Worm (Caenorhabditis elegans) whole organism, L3 larva: Measurements from ENCODE around the gene F54C9.14.
A peak's percentile ranks its signal among the peaks of the same experiment; 100 is the strongest.

Source experiments
- R02D3.7 ChIP-seq: fragments of 150-350 bp; optimal IDR thresholded peaks from 2 replicates; lab custom pipeline; 2014; ENCODE audit warnings: missing biosample characterization, missing genetic modification characterization
- ZK546.5 ChIP-seq: sonication (generic microtip); optimal IDR thresholded peaks from 2 replicates; lab custom pipeline; 2017; ENCODE audit warnings: missing biosample characterization, missing genetic modification characterization
- aly-2 ChIP-seq: fragments of 150-350 bp; optimal IDR thresholded peaks from 2 replicates; lab custom pipeline; 2014; ENCODE audit warnings: missing biosample characterization, missing genetic modification characterization
- ama-1 ChIP-seq: fragments of 150-350 bp; optimal IDR thresholded peaks from 2 replicates; lab custom pipeline; 2018
- ceh-16 ChIP-seq: sonication (generic microtip); optimal IDR thresholded peaks from 2 replicates; lab custom pipeline; 2017; ENCODE audit warnings: missing biosample characterization, missing genetic modification characterization
- ceh-28 ChIP-seq: fragments of 150-350 bp; optimal IDR thresholded peaks from 2 replicates; lab custom pipeline; 2014; ENCODE audit warnings: missing biosample characterization, missing genetic modification reagents, missing genetic modification characterization
- ceh-82 ChIP-seq: fragments of 150-350 bp; optimal IDR thresholded peaks from 2 replicates; lab custom pipeline; 2014; ENCODE audit warnings: missing biosample characterization, missing genetic modification characterization
- ceh-9 ChIP-seq: sonication (generic microtip); optimal IDR thresholded peaks from 2 replicates; lab custom pipeline; 2018; ENCODE audit warnings: missing biosample characterization, missing genetic modification characterization
- daf-12 ChIP-seq: fragments of 150-350 bp; optimal IDR thresholded peaks from 2 replicates; lab custom pipeline; 2014; ENCODE audit warnings: missing biosample characterization, missing genetic modification reagents, missing genetic modification characterization
- egl-27 ChIP-seq: sonication (generic microtip); optimal IDR thresholded peaks from 4 replicates; lab custom pipeline; 2017; ENCODE audit warnings: missing biosample characterization, missing genetic modification reagents, missing genetic modification characterization
- egl-5 ChIP-seq: fragments of 150-350 bp; optimal IDR thresholded peaks from 2 replicates; lab custom pipeline; 2017; ENCODE audit warnings: missing biosample characterization, missing genetic modification reagents, missing genetic modification characterization, inconsistent platforms
- elt-1 ChIP-seq: fragments of 150-350 bp; optimal IDR thresholded peaks from 2 replicates; lab custom pipeline; 2014; ENCODE audit warnings: missing biosample characterization, missing genetic modification characterization
- elt-2 ChIP-seq: sonication (generic microtip); optimal IDR thresholded peaks from 2 replicates; lab custom pipeline; 2016; ENCODE audit warnings: missing genetic modification reagents, mild to moderate bottlenecking, missing genetic modification characterization, missing compliant biosample characterization
- elt-3 ChIP-seq, 3 experiments: fragments of 150-350 bp in 1 of 3; sonication (generic microtip) in 2 of 3; optimal IDR thresholded peaks; 2 replicates in 2 of 3; 4 replicates in 1 of 3; lab custom pipeline; 2014 to 2017; ENCODE audit warnings: missing biosample characterization in 3 of 3, missing genetic modification characterization in 3 of 3
- eor-1 ChIP-seq, 2 experiments: fragments of 150-350 bp; optimal IDR thresholded peaks; 2 replicates each; lab custom pipeline; 2014 to 2018; ENCODE audit warnings: missing biosample characterization in 2 of 2, missing genetic modification characterization in 2 of 2
- fkh-10 ChIP-seq: sonication (generic microtip); optimal IDR thresholded peaks from 2 replicates; lab custom pipeline; 2017; ENCODE audit warnings: missing biosample characterization, missing genetic modification reagents, missing genetic modification characterization
- fkh-2 ChIP-seq: fragments of 150-350 bp; optimal IDR thresholded peaks from 2 replicates; lab custom pipeline; 2014; ENCODE audit warnings: missing biosample characterization, missing genetic modification reagents, missing genetic modification characterization
- fos-1 ChIP-seq: fragments of 150-350 bp; optimal IDR thresholded peaks from 2 replicates; lab custom pipeline; 2014; ENCODE audit warnings: missing biosample characterization, missing genetic modification characterization
- hmg-11 ChIP-seq: sonication (generic microtip); optimal IDR thresholded peaks from 2 replicates; lab custom pipeline; 2016; ENCODE audit warnings: missing genetic modification characterization, missing compliant biosample characterization
- jun-1 ChIP-seq: fragments of 150-350 bp; optimal IDR thresholded peaks from 2 replicates; lab custom pipeline; 2014; ENCODE audit warnings: missing biosample characterization, missing genetic modification reagents, missing genetic modification characterization
- lin-15B ChIP-seq: fragments of 150-350 bp; optimal IDR thresholded peaks from 2 replicates; lab custom pipeline; 2014; ENCODE audit warnings: missing biosample characterization, missing genetic modification characterization
- lin-39 ChIP-seq: fragments of 150-350 bp; optimal IDR thresholded peaks from 2 replicates; lab custom pipeline; 2018; ENCODE audit warnings: missing biosample characterization, missing genetic modification reagents, missing genetic modification characterization
- lsy-12 ChIP-seq: sonication (generic microtip); optimal IDR thresholded peaks from 2 replicates; lab custom pipeline; 2016; ENCODE audit warnings: mild to moderate bottlenecking, missing genetic modification characterization, missing compliant biosample characterization
- mdl-1 ChIP-seq: fragments of 150-350 bp; optimal IDR thresholded peaks from 2 replicates; lab custom pipeline; 2014; ENCODE audit warnings: missing biosample characterization, missing genetic modification characterization
- mml-1 ChIP-seq: fragments of 150-350 bp; sonication (generic microtip); optimal IDR thresholded peaks from 3 replicates; lab custom pipeline; 2014; ENCODE audit warnings: missing biosample characterization, missing genetic modification characterization
- nfya-1 ChIP-seq: sonication (generic microtip); optimal IDR thresholded peaks from 2 replicates; lab custom pipeline; 2017; ENCODE audit warnings: missing genetic modification characterization, mild to moderate bottlenecking, missing compliant biosample characterization, antibody characterized with exemption, moderate library complexity; ENCODE audit not compliant: insufficient read depth
- nhr-11 ChIP-seq: fragments of 150-350 bp; optimal IDR thresholded peaks from 2 replicates; lab custom pipeline; 2014; ENCODE audit warnings: missing biosample characterization, missing genetic modification characterization
- nhr-12 ChIP-seq: fragments of 150-350 bp; optimal IDR thresholded peaks from 2 replicates; lab custom pipeline; 2014; ENCODE audit warnings: missing biosample characterization, missing genetic modification characterization
- nhr-23 ChIP-seq: fragments of 150-350 bp; optimal IDR thresholded peaks from 2 replicates; lab custom pipeline; 2014; ENCODE audit warnings: missing biosample characterization, missing genetic modification reagents, missing genetic modification characterization
- nhr-237 ChIP-seq: fragments of 150-350 bp; optimal IDR thresholded peaks from 2 replicates; lab custom pipeline; 2014; ENCODE audit warnings: missing biosample characterization, missing genetic modification characterization
- nhr-25 ChIP-seq: sonication (generic microtip); optimal IDR thresholded peaks from 2 replicates; lab custom pipeline; 2017; ENCODE audit warnings: missing biosample characterization, missing genetic modification characterization
- nhr-28 ChIP-seq: fragments of 150-350 bp; optimal IDR thresholded peaks from 2 replicates; lab custom pipeline; 2014; ENCODE audit warnings: missing biosample characterization, missing genetic modification characterization
- nhr-43 ChIP-seq: sonication (generic microtip); optimal IDR thresholded peaks from 2 replicates; lab custom pipeline; 2016; ENCODE audit warnings: mild to moderate bottlenecking, missing genetic modification characterization, missing compliant biosample characterization; ENCODE audit not compliant: poor library complexity, severe bottlenecking
- nhr-67 ChIP-seq: fragments of 150-350 bp; optimal IDR thresholded peaks from 2 replicates; lab custom pipeline; 2014; ENCODE audit warnings: missing biosample characterization, missing genetic modification characterization
- nhr-76 ChIP-seq: fragments of 150-350 bp; sonication (generic microtip); optimal IDR thresholded peaks from 5 replicates; lab custom pipeline; 2014; ENCODE audit warnings: missing biosample characterization, missing genetic modification characterization
- nhr-77 ChIP-seq: fragments of 150-350 bp; optimal IDR thresholded peaks from 2 replicates; lab custom pipeline; 2014; ENCODE audit warnings: missing biosample characterization, missing genetic modification characterization
- pha-4 ChIP-seq: fragments of 150-350 bp; optimal IDR thresholded peaks from 2 replicates; lab custom pipeline; 2014; ENCODE audit warnings: missing biosample characterization, missing genetic modification reagents, missing genetic modification characterization
- pqm-1 ChIP-seq: fragments of 150-350 bp; optimal IDR thresholded peaks from 2 replicates; lab custom pipeline; 2017; ENCODE audit warnings: missing biosample characterization, missing genetic modification characterization, inconsistent platforms
- sea-2 ChIP-seq: fragments of 150-350 bp; sonication (generic microtip); optimal IDR thresholded peaks from 4 replicates; lab custom pipeline; 2014; ENCODE audit warnings: missing biosample characterization, missing genetic modification reagents, missing genetic modification characterization
- skn-1 ChIP-seq: fragments of 150-350 bp; optimal IDR thresholded peaks from 2 replicates; lab custom pipeline; 2014; ENCODE audit warnings: missing biosample characterization, missing genetic modification characterization
- snpc-4 ChIP-seq: fragments of 150-350 bp; optimal IDR thresholded peaks from 2 replicates; lab custom pipeline; 2014; ENCODE audit warnings: missing biosample characterization, missing genetic modification characterization
- tbx-2 ChIP-seq: sonication (generic microtip); optimal IDR thresholded peaks from 2 replicates; lab custom pipeline; 2016; ENCODE audit warnings: mild to moderate bottlenecking, missing genetic modification characterization, missing compliant biosample characterization
- unc-39 ChIP-seq: sonication (generic microtip); optimal IDR thresholded peaks from 4 replicates; lab custom pipeline; 2017; ENCODE audit warnings: missing biosample characterization, missing genetic modification characterization
- unc-62 ChIP-seq: fragments of 150-350 bp; sonication (generic microtip); optimal IDR thresholded peaks from 4 replicates; lab custom pipeline; 2014; ENCODE audit warnings: missing biosample characterization, missing genetic modification reagents, missing genetic modification characterization
- zag-1 ChIP-seq: fragments of 150-350 bp; optimal IDR thresholded peaks from 2 replicates; lab custom pipeline; 2014; ENCODE audit warnings: missing biosample characterization, missing genetic modification characterization
- ztf-11 ChIP-seq: fragments of 150-350 bp; optimal IDR thresholded peaks from 2 replicates; lab custom pipeline; 2014; ENCODE audit warnings: missing biosample characterization, missing genetic modification characterization
- ztf-4 ChIP-seq: fragments of 150-350 bp; optimal IDR thresholded peaks from 2 replicates; lab custom pipeline; 2014; ENCODE audit warnings: missing biosample characterization, missing genetic modification characterization

The F54C9.14 gene

DNA sequence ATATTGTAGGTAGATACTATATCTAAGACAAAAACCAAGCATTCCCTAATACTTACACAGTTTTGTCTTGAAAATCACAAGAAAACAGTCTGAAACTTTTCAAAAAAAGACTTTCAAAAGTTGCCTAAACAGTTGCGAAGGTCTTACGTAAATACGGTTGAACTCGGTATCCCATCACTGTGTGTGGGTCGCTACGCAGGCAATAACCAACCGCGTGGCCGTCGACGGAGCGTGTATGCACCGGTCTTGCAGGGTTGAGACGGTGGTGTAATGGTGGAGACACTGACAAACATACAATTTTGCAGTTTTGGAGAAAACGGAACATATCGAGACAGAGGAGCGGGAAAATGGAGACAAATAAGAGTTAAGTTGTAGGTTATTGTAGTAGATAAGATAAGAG lies 875 bp upstream of the F54C9.14 start, which contains the start of gene iff-2:
Gene iff-2 (minus strand): TSS at position 141 of the 400 bp plus-strand sequence.
- peak; percentile 22 for TF ChIP-seq ztf-11 (tag; lab: Kevin White, UChicago)
- peak; percentile 92 for TF ChIP-seq mdl-1 (tag; lab: Kevin White, UChicago)
- peak; percentile 94 for TF ChIP-seq tbx-2 (tag; lab: Kevin White, UChicago)
- TF ChIP-seq zag-1 (tag; lab: Kevin White, UChicago), result peak; percentile 77
- no peak for TF ChIP-seq ceh-9 (tag; lab: Kevin White, UChicago)
- TF ChIP-seq daf-12 (tag; lab: Kevin White, UChicago), result no peak
- peak; percentile 95 for TF ChIP-seq snpc-4 (tag; lab: Kevin White, UChicago)
- TF ChIP-seq elt-2 (tag; lab: Kevin White, UChicago), result peak; percentile 97
- TF ChIP-seq sea-2, result no peak
- TF ChIP-seq ceh-82, result peak; percentile 93
- peak; percentile 100 for TF ChIP-seq nhr-23
- peak; percentile 99 for TF ChIP-seq pqm-1
- peak; percentile 99 for TF ChIP-seq egl-5 (tag; lab: Kevin White, UChicago)
- TF ChIP-seq unc-62, result peak; percentile 96
- TF ChIP-seq fos-1 (tag; lab: Kevin White, UChicago), result peak; percentile 96
- TF ChIP-seq unc-39 (tag; lab: Kevin White, UChicago), result peak; percentile 52
- no peak for TF ChIP-seq mml-1 (tag; lab: Kevin White, UChicago)
- peak; percentile 73 for TF ChIP-seq ceh-16
- TF ChIP-seq ztf-4 (tag; lab: Kevin White, UChicago), result peak; percentile 88
- peak; percentile 95 for TF ChIP-seq ama-1
- no peak for TF ChIP-seq nhr-12
- peak; percentile 100 for TF ChIP-seq pha-4 (tag; lab: Kevin White, UChicago)
- TF ChIP-seq nhr-43 (tag; lab: Kevin White, UChicago), result peak; percentile 98
- peak; percentile 29 for TF ChIP-seq nhr-67 (tag; lab: Kevin White, UChicago)
- peak; percentile 94 for TF ChIP-seq nhr-77 (tag; lab: Kevin White, UChicago)
- peak; percentile 53 for TF ChIP-seq aly-2 (tag; lab: Kevin White, UChicago)
- TF ChIP-seq nhr-76 (tag; lab: Kevin White, UChicago), result peak; percentile 85
- TF ChIP-seq skn-1 (tag; lab: Kevin White, UChicago), result peak; percentile 96
- peak; percentile 99 for TF ChIP-seq nhr-11 (tag; lab: Kevin White, UChicago)
- TF ChIP-seq nhr-28 (tag; lab: Kevin White, UChicago), result peak; percentile 77
- TF ChIP-seq hmg-11, result peak; percentile 97
- peak; percentile 60 to 99 (median 98) for TF ChIP-seq elt-3 (tag; optimal IDR thresholded peaks at IDR 0.05; lab: Kevin White, UChicago)
- peak; percentile 83 for TF ChIP-seq ZK546.5 (tag; lab: Kevin White, UChicago)
- peak; percentile 99 for TF ChIP-seq nfya-1 (tag; lab: Kevin White, UChicago)
- peak; percentile 94 for TF ChIP-seq R02D3.7
- peak; percentile 99 for TF ChIP-seq fkh-10 (GFP tag; lab: Kevin White, UChicago)
- no peak for TF ChIP-seq nhr-237 (tag; lab: Kevin White, UChicago)
- TF ChIP-seq ceh-28 (tag; lab: Kevin White, UChicago), result peak; percentile 94
- peak; percentile 99 for TF ChIP-seq jun-1
- peak; percentile 97 for TF ChIP-seq egl-27 (tag; lab: Kevin White, UChicago)
- peak; percentile 100 for TF ChIP-seq lin-15B
- peak in 1 of 2 experiments; percentile 82 for TF ChIP-seq eor-1 (tag; optimal IDR thresholded peaks at IDR 0.05; lab: Kevin White, UChicago)
- TF ChIP-seq fkh-2, result peak; percentile 67
- peak; percentile 92 for TF ChIP-seq elt-1
- peak; percentile 100 for TF ChIP-seq lin-39 (tag; lab: Kevin White, UChicago)
- peak; percentile 100 for TF ChIP-seq nhr-25 (tag; lab: Kevin White, UChicago)
- TF ChIP-seq lsy-12 (tag; lab: Kevin White, UChicago), result peak; percentile 99
